ENCODE assay signal across 1 fruit fly cellular context in genomic region chrX:11572270-11572914, dm6.
TF ChIP-seq lines count a peak whose summit lies in the region.

Kmn1 (minus strand) TSS chrX:11572442.
Reepl1 (plus strand) TSS chrX:11572707.

TF ChIP-seq in whole organism, embryonic, 481 proteins besides CTCF, POLR2A, EP300 and RAD21 (continued from another document and continues in another):
- TF ChIP-seq Sry-δ (GFP tag; optimal IDR thresholded peaks at IDR 0.05; lab: Kevin White, UChicago) (no peak), CG10979 (tag; optimal IDR thresholded peaks at IDR 0.05; lab: Kevin White, UChicago) (no peak), CG10366 (GFP tag; IDR thresholded peaks at IDR 0.05; lab: Robert Waterston, UW) (no peak), Sin3A (optimal IDR thresholded peaks at IDR 0.05; lab: Kevin White, UChicago) (no peak), CG17328 (GFP tag; IDR thresholded peaks at IDR 0.05; lab: Robert Waterston, UW) (no peak), pfk (GFP tag; optimal IDR thresholded peaks at IDR 0.05; lab: Kevin White, UChicago) (no peak), mirr (GFP tag; optimal IDR thresholded peaks at IDR 0.05; lab: Kevin White, UChicago) (no peak), CkIIα-i1 (GFP tag; IDR thresholded peaks at IDR 0.05; lab: Robert Waterston, UW) (no peak), crc (GFP tag; optimal IDR thresholded peaks at IDR 0.05; lab: Kevin White, UChicago) (no peak), CG16863 (GFP tag; optimal IDR thresholded peaks at IDR 0.05; lab: Kevin White, UChicago) (no peak), CG7357 (GFP tag; IDR thresholded peaks at IDR 0.05; lab: Robert Waterston, UW) (no peak), CG13424 (tag; optimal IDR thresholded peaks at IDR 0.05; lab: Kevin White, UChicago) (no peak), en (GFP tag; optimal IDR thresholded peaks at IDR 0.05; lab: Kevin White, UChicago) (no peak), CG2875 (GFP tag; optimal IDR thresholded peaks at IDR 0.05; lab: Kevin White, UChicago) (no peak), C15 (GFP tag; IDR thresholded peaks at IDR 0.05; lab: Robert Waterston, UW) (no peak), CG14710 (tag; optimal IDR thresholded peaks at IDR 0.05; lab: Kevin White, UChicago) (peak; percentile 2), Stat92E (GFP tag; optimal IDR thresholded peaks at IDR 0.05; lab: Kevin White, UChicago) (no peak), caup (GFP tag; optimal IDR thresholded peaks at IDR 0.05; lab: Kevin White, UChicago; ENCODE audit: severe bottlenecking) (no peak), usp (GFP tag; optimal IDR thresholded peaks at IDR 0.05; lab: Kevin White, UChicago) (no peak), bowl (GFP tag; IDR thresholded peaks at IDR 0.05; lab: Robert Waterston, UW) (no peak), Atf6 (GFP tag; IDR thresholded peaks at IDR 0.05; lab: Robert Waterston, UW) (no peak), Dbx (GFP tag; IDR thresholded peaks at IDR 0.05; lab: Robert Waterston, UW) (no peak), CG12071 (GFP tag; optimal IDR thresholded peaks at IDR 0.05; lab: Kevin White, UChicago) (no peak), NC2β (GFP tag; optimal IDR thresholded peaks at IDR 0.05; lab: Kevin White, UChicago) (no peak), nerfin-1 (tag; optimal IDR thresholded peaks at IDR 0.05; lab: Kevin White, UChicago) (no peak), fd64A (GFP tag; optimal IDR thresholded peaks at IDR 0.05; lab: Kevin White, UChicago) (no peak), CG15073 (GFP tag; optimal IDR thresholded peaks at IDR 0.05; lab: Kevin White, UChicago) (no peak), Rx (GFP tag; IDR thresholded peaks at IDR 0.05; lab: Robert Waterston, UW) (no peak), CG4424 (GFP tag; optimal IDR thresholded peaks at IDR 0.05; lab: Kevin White, UChicago) (no peak), row (GFP tag; IDR thresholded peaks at IDR 0.05; lab: Robert Waterston, UW) (peak; percentile 72), Eip74EF (GFP tag; optimal IDR thresholded peaks at IDR 0.05; lab: Kevin White, UChicago) (no peak), CG1529 (GFP tag; optimal IDR thresholded peaks at IDR 0.05; lab: Kevin White, UChicago) (no peak), CG7556 (GFP tag; optimal IDR thresholded peaks at IDR 0.05; lab: Kevin White, UChicago) (no peak), dati (GFP tag; IDR thresholded peaks at IDR 0.05; lab: Robert Waterston, UW) (no peak), Elba2 (GFP tag; optimal IDR thresholded peaks at IDR 0.05; lab: Kevin White, UChicago) (no peak), CG31224 (GFP tag; IDR thresholded peaks at IDR 0.05; lab: Robert Waterston, UW) (no peak), seq (GFP tag; IDR thresholded peaks at IDR 0.05; lab: Robert Waterston, UW) (no peak), GATAe (GFP tag; conservative IDR thresholded peaks at IDR 0.05; lab: Robert Waterston, UW) (no peak), slbo (GFP tag; IDR thresholded peaks at IDR 0.05; lab: Robert Waterston, UW) (peak; percentile 62), amos (GFP tag; IDR thresholded peaks at IDR 0.05; lab: Robert Waterston, UW; ENCODE audit: partially characterized antibody) (no peak), repo (GFP tag; optimal IDR thresholded peaks at IDR 0.05; lab: Kevin White, UChicago) (no peak), zfh2 (GFP tag; optimal IDR thresholded peaks at IDR 0.05; lab: Kevin White, UChicago) (no peak), NC2α (GFP tag; optimal IDR thresholded peaks at IDR 0.05; lab: Kevin White, UChicago) (no peak), ewg (GFP tag; optimal IDR thresholded peaks at IDR 0.05; lab: Kevin White, UChicago) (no peak), E2f1 (GFP tag; IDR thresholded peaks at IDR 0.05; lab: Robert Waterston, UW) (no peak), CG16815 (GFP tag; optimal IDR thresholded peaks at IDR 0.05; lab: Kevin White, UChicago) (no peak), Dref (GFP tag; IDR thresholded peaks at IDR 0.05; lab: Robert Waterston, UW) (no peak), Hr51 (GFP tag; optimal IDR thresholded peaks at IDR 0.05; lab: Kevin White, UChicago) (no peak), Kr (GFP tag; optimal IDR thresholded peaks at IDR 0.05; lab: Kevin White, UChicago) (no peak), peb (GFP tag; IDR thresholded peaks at IDR 0.05; lab: Robert Waterston, UW) (no peak), vnd (GFP tag; IDR thresholded peaks at IDR 0.05; lab: Robert Waterston, UW; ENCODE audit: partially characterized antibody) (no peak), jigr1 (GFP tag; IDR thresholded peaks at IDR 0.05; lab: Robert Waterston, UW) (no peak), Med (GFP tag; lab: Kevin White, UChicago) (peak; percentile 19), CG2116 (GFP tag; optimal IDR thresholded peaks at IDR 0.05; lab: Kevin White, UChicago) (no peak), Meics (GFP tag; optimal IDR thresholded peaks at IDR 0.05; lab: Kevin White, UChicago) (no peak), bcd (GFP tag; optimal IDR thresholded peaks at IDR 0.05; lab: Kevin White, UChicago) (no peak), Deaf1 (tag; optimal IDR thresholded peaks at IDR 0.05; lab: Kevin White, UChicago) (no peak), CG1832 (GFP tag; optimal IDR thresholded peaks at IDR 0.05; lab: Kevin White, UChicago) (no peak), CG12236 (GFP tag; optimal IDR thresholded peaks at IDR 0.05; lab: Kevin White, UChicago) (no peak), so (GFP tag; IDR thresholded peaks at IDR 0.05; lab: Robert Waterston, UW) (no peak), CG3065 (GFP tag; optimal IDR thresholded peaks at IDR 0.05; lab: Kevin White, UChicago) (no peak), CG30020 (tag; optimal IDR thresholded peaks at IDR 0.05; lab: Kevin White, UChicago) (no peak), Scr (GFP tag; IDR thresholded peaks at IDR 0.05; lab: Robert Waterston, UW; ENCODE audit: partially characterized antibody) (no peak), inv (GFP tag; IDR thresholded peaks at IDR 0.05; lab: Robert Waterston, UW; ENCODE audit: partially characterized antibody) (no peak), CG13287 (GFP tag; IDR thresholded peaks at IDR 0.05; lab: Robert Waterston, UW; ENCODE audit: partially characterized antibody) (no peak), CG4404 (GFP tag; IDR thresholded peaks at IDR 0.05; lab: Robert Waterston, UW) (no peak), MESR4 (GFP tag; optimal IDR thresholded peaks at IDR 0.05; lab: Kevin White, UChicago) (no peak), CG2678 (tag; optimal IDR thresholded peaks at IDR 0.05; lab: Kevin White, UChicago) (no peak), ara (GFP tag; IDR thresholded peaks at IDR 0.05; lab: Robert Waterston, UW) (no peak), Mad (GFP tag; optimal IDR thresholded peaks at IDR 0.05; lab: Kevin White, UChicago) (no peak), CG11504 (tag; optimal IDR thresholded peaks at IDR 0.05; lab: Kevin White, UChicago) (no peak), dysf (GFP tag; IDR thresholded peaks at IDR 0.05; lab: Robert Waterston, UW) (no peak), Hr3 (GFP tag; optimal IDR thresholded peaks at IDR 0.05; lab: Kevin White, UChicago) (no peak), CG13624 (GFP tag; optimal IDR thresholded peaks at IDR 0.05; lab: Kevin White, UChicago) (no peak), H15 (GFP tag; IDR thresholded peaks at IDR 0.05; lab: Robert Waterston, UW) (no peak), ab (GFP tag; optimal IDR thresholded peaks at IDR 0.05; lab: Kevin White, UChicago) (no peak), CG14860 (GFP tag; IDR thresholded peaks at IDR 0.05; lab: Robert Waterston, UW; ENCODE audit: partially characterized antibody) (no peak), CG10321 (GFP tag; IDR thresholded peaks at IDR 0.05; lab: Robert Waterston, UW) (no peak), CG3847 (GFP tag; IDR thresholded peaks at IDR 0.05; lab: Robert Waterston, UW) (no peak), CG33557 (GFP tag; optimal IDR thresholded peaks at IDR 0.05; lab: Kevin White, UChicago) (no peak), Asciz (GFP tag; optimal IDR thresholded peaks at IDR 0.05; lab: Kevin White, UChicago) (no peak), CG4360 (GFP tag; IDR thresholded peaks at IDR 0.05; lab: Robert Waterston, UW) (no peak), trh (GFP tag; optimal IDR thresholded peaks at IDR 0.05; lab: Kevin White, UChicago) (no peak), Trl (optimal IDR thresholded peaks at IDR 0.05; lab: Kevin White, UChicago) (no peak), Trl (GFP tag; optimal IDR thresholded peaks at IDR 0.05; lab: Kevin White, UChicago) (no peak), CG3995 (GFP tag; optimal IDR thresholded peaks at IDR 0.05; lab: Kevin White, UChicago) (no peak), btn (GFP tag; optimal IDR thresholded peaks at IDR 0.05; lab: Kevin White, UChicago) (no peak), dimm (GFP tag; IDR thresholded peaks at IDR 0.05; lab: Robert Waterston, UW) (no peak), luna (GFP tag; optimal IDR thresholded peaks at IDR 0.05; lab: Kevin White, UChicago) (no peak), jumu (GFP tag; optimal IDR thresholded peaks at IDR 0.05; lab: Kevin White, UChicago) (peak; percentile 21), Spps (tag; optimal IDR thresholded peaks at IDR 0.05; lab: Kevin White, UChicago) (no peak), Dp (GFP tag; optimal IDR thresholded peaks at IDR 0.05; lab: Kevin White, UChicago) (peak; percentile 45), ind (GFP tag; optimal IDR thresholded peaks at IDR 0.05; lab: Kevin White, UChicago) (peak; percentile 7), ttk (GFP tag; IDR thresholded peaks at IDR 0.05; lab: Robert Waterston, UW) (no peak), MBD-R2 (GFP tag; IDR thresholded peaks at IDR 0.05; lab: Robert Waterston, UW) (peak; percentile 67), Bdp1 (GFP tag; optimal IDR thresholded peaks at IDR 0.05; lab: Kevin White, UChicago) (no peak), CG31365 (tag; optimal IDR thresholded peaks at IDR 0.05; lab: Kevin White, UChicago) (no peak), Jarid2 (GFP tag; optimal IDR thresholded peaks at IDR 0.05; lab: Kevin White, UChicago) (no peak), fru (optimal IDR thresholded peaks at IDR 0.05; lab: Kevin White, UChicago) (no peak), CG10209 (GFP tag; optimal IDR thresholded peaks at IDR 0.05; lab: Kevin White, UChicago) (no peak), salm (tag; optimal IDR thresholded peaks at IDR 0.05; lab: Kevin White, UChicago) (no peak), bab2 (GFP tag; optimal IDR thresholded peaks at IDR 0.05; lab: Kevin White, UChicago) (no peak), NfI (GFP tag; optimal IDR thresholded peaks at IDR 0.05; lab: Kevin White, UChicago) (no peak), cas (GFP tag; IDR thresholded peaks at IDR 0.05; lab: Robert Waterston, UW) (no peak), CG14014 (GFP tag; IDR thresholded peaks at IDR 0.05; lab: Robert Waterston, UW) (no peak), nmo (GFP tag; optimal IDR thresholded peaks at IDR 0.05; lab: Kevin White, UChicago) (no peak), HmgD (GFP tag; optimal IDR thresholded peaks at IDR 0.05; lab: Kevin White, UChicago) (no peak), HLH54F (GFP tag; optimal IDR thresholded peaks at IDR 0.05; lab: Kevin White, UChicago) (no peak), CG17829 (tag; optimal IDR thresholded peaks at IDR 0.05; lab: Kevin White, UChicago) (no peak), disco-r (GFP tag; optimal IDR thresholded peaks at IDR 0.05; lab: Kevin White, UChicago) (no peak), CG15479 (GFP tag; optimal IDR thresholded peaks at IDR 0.05; lab: Kevin White, UChicago) (no peak), unpg (GFP tag; optimal IDR thresholded peaks at IDR 0.05; lab: Kevin White, UChicago) (no peak), CoRest (tag; optimal IDR thresholded peaks at IDR 0.05; lab: Kevin White, UChicago) (peak; percentile 20), CG34376 (GFP tag; optimal IDR thresholded peaks at IDR 0.05; lab: Kevin White, UChicago) (no peak), CG17912 (GFP tag; optimal IDR thresholded peaks at IDR 0.05; lab: Kevin White, UChicago) (no peak), ac (GFP tag; optimal IDR thresholded peaks at IDR 0.05; lab: Kevin White, UChicago) (no peak), B-H1 (GFP tag; IDR thresholded peaks at IDR 0.05; lab: Robert Waterston, UW) (no peak), CG2199 (GFP tag; IDR thresholded peaks at IDR 0.05; lab: Robert Waterston, UW) (no peak), CG14667 (GFP tag; IDR thresholded peaks at IDR 0.05; lab: Robert Waterston, UW) (no peak), slou (GFP tag; optimal IDR thresholded peaks at IDR 0.05; lab: Kevin White, UChicago) (no peak), kay (GFP tag; optimal IDR thresholded peaks at IDR 0.05; lab: Kevin White, UChicago) (no peak), CG17361 (GFP tag; IDR thresholded peaks at IDR 0.05; lab: Robert Waterston, UW) (no peak), CG10267 (tag; optimal IDR thresholded peaks at IDR 0.05; lab: Kevin White, UChicago) (peak; percentile 74), CG1647 (GFP tag; optimal IDR thresholded peaks at IDR 0.05; lab: Kevin White, UChicago) (no peak), nau (GFP tag; optimal IDR thresholded peaks at IDR 0.05; lab: Kevin White, UChicago) (no peak), Six4 (GFP tag; optimal IDR thresholded peaks at IDR 0.05; lab: Kevin White, UChicago) (no peak), maf-S (GFP tag; optimal IDR thresholded peaks at IDR 0.05; lab: Kevin White, UChicago) (no peak), pnt (GFP tag; optimal IDR thresholded peaks at IDR 0.05; lab: Kevin White, UChicago) (peak; percentile 3), CG2712 (tag; optimal IDR thresholded peaks at IDR 0.05; lab: Kevin White, UChicago) (no peak), mam (GFP tag; optimal IDR thresholded peaks at IDR 0.05; lab: Kevin White, UChicago) (peak; percentile 5), CG1792 (GFP tag; optimal IDR thresholded peaks at IDR 0.05; lab: Kevin White, UChicago) (no peak), Hsf (GFP tag; optimal IDR thresholded peaks at IDR 0.05; lab: Kevin White, UChicago) (no peak), CG15601 (tag; optimal IDR thresholded peaks at IDR 0.05; lab: Kevin White, UChicago) (no peak), CG17568 (GFP tag; optimal IDR thresholded peaks at IDR 0.05; lab: Kevin White, UChicago) (no peak), CG17359 (tag; optimal IDR thresholded peaks at IDR 0.05; lab: Kevin White, UChicago) (no peak), fd102C (GFP tag; optimal IDR thresholded peaks at IDR 0.05; lab: Kevin White, UChicago) (no peak), HLH4C (GFP tag; IDR thresholded peaks at IDR 0.05; lab: Robert Waterston, UW; ENCODE audit: partially characterized antibody) (no peak), CG1233 (GFP tag; optimal IDR thresholded peaks at IDR 0.05; lab: Kevin White, UChicago) (no peak), CG6175 (GFP tag; IDR thresholded peaks at IDR 0.05; lab: Robert Waterston, UW) (no peak), odd (GFP tag; optimal IDR thresholded peaks at IDR 0.05; lab: Kevin White, UChicago) (no peak), CG12391 (tag; optimal IDR thresholded peaks at IDR 0.05; lab: Kevin White, UChicago) (no peak), CG9215 (GFP tag; IDR thresholded peaks at IDR 0.05; lab: Robert Waterston, UW) (no peak), BtbVII (GFP tag; optimal IDR thresholded peaks at IDR 0.05; lab: Kevin White, UChicago) (no peak)
